Worm (Caenorhabditis elegans) whole organism, L1 larva: ENCODE data around the gene Y57G11C.499.
A peak's percentile ranks its signal among the peaks of the same experiment; 100 is the strongest.

Experiments
- aha-1 ChIP-seq: fragments of 150-350 bp; optimal IDR thresholded peaks from 2 replicates; lab custom pipeline; 2014; ENCODE audit warnings: missing biosample characterization, missing genetic modification characterization
- aly-2 ChIP-seq: fragments of 150-350 bp; optimal IDR thresholded peaks from 2 replicates; lab custom pipeline; 2014; ENCODE audit warnings: missing biosample characterization, missing genetic modification characterization
- ama-1 ChIP-seq: fragments of 150-350 bp; optimal IDR thresholded peaks from 2 replicates; lab custom pipeline; 2014
- ceh-8 ChIP-seq: fragments of 200-800 bp; sonication (Bioruptor generic); optimal IDR thresholded peaks from 2 replicates; lab custom pipeline; 2018; ENCODE audit warnings: mild to moderate bottlenecking, missing genetic modification characterization, moderate library complexity, missing compliant biosample characterization
- ceh-82 ChIP-seq, 3 experiments: fragments of 150-350 bp in 1 of 3; sonication (generic microtip) in 2 of 3; optimal IDR thresholded peaks; 2 replicates each; lab custom pipeline; 2014 to 2017; ENCODE audit warnings: missing biosample characterization in 3 of 3, missing genetic modification characterization in 3 of 3
- ceh-88 ChIP-seq: fragments of 200-800 bp; sonication (Bioruptor generic); IDR thresholded peaks from 2 replicates; pipeline ENCODE4 v1.3.6; 2022; ENCODE audit warnings: missing genetic modification characterization, missing compliant biosample characterization
- dpl-1 ChIP-seq, 3 experiments: fragments of 150-350 bp in 2 of 3; sonication (generic microtip) in 1 of 3; optimal IDR thresholded peaks; 2 replicates each; lab custom pipeline; 2014 to 2017; ENCODE audit warnings: missing biosample characterization in 3 of 3, missing genetic modification characterization in 3 of 3, missing genetic modification reagents in 3 of 3
- efl-1 ChIP-seq, 4 experiments: fragments of 150-350 bp; optimal IDR thresholded peaks in 3 of 4; peaks in 1 of 4; 1 replicate in 1 of 4; 2 replicates in 3 of 4; lab custom pipeline; 2014; ENCODE audit warnings: missing biosample characterization in 2 of 4, missing genetic modification characterization in 2 of 4, missing genetic modification reagents in 2 of 4
- efl-3 ChIP-seq: fragments of 200-800 bp; sonication (Bioruptor generic); optimal IDR thresholded peaks from 2 replicates; lab custom pipeline; 2018; ENCODE audit warnings: mild to moderate bottlenecking, missing genetic modification characterization, missing compliant biosample characterization
- egl-13 ChIP-seq: sonication (generic microtip); optimal IDR thresholded peaks from 2 replicates; lab custom pipeline; 2016; ENCODE audit warnings: missing genotype, missing genetic modification reagents, missing genetic modification characterization, missing compliant biosample characterization
- elt-2 ChIP-seq: sonication (generic microtip); optimal IDR thresholded peaks from 2 replicates; lab custom pipeline; 2016; ENCODE audit warnings: missing genetic modification characterization, mild to moderate bottlenecking, inconsistent platforms, missing compliant biosample characterization, missing genetic modification reagents
- fkh-8 ChIP-seq: sonication (generic microtip); optimal IDR thresholded peaks from 2 replicates; lab custom pipeline; 2016; ENCODE audit warnings: mild to moderate bottlenecking, missing genetic modification characterization, missing compliant biosample characterization
- fos-1 ChIP-seq: fragments of 150-350 bp; optimal IDR thresholded peaks from 2 replicates; lab custom pipeline; 2014; ENCODE audit warnings: missing biosample characterization, missing genetic modification characterization
- grh-1 ChIP-seq: fragments of 200-800 bp; sonication (Bioruptor generic); IDR thresholded peaks from 2 replicates; pipeline ENCODE4 v1.3.6; 2022; ENCODE audit warnings: missing genetic modification reagents, missing genetic modification characterization, missing compliant biosample characterization
- hlh-4 ChIP-seq: sonication (generic microtip); optimal IDR thresholded peaks from 2 replicates; lab custom pipeline; 2016; ENCODE audit warnings: mild to moderate bottlenecking, missing genetic modification characterization, missing compliant biosample characterization
- irx-1 ChIP-seq: sonication (generic microtip); optimal IDR thresholded peaks from 2 replicates; lab custom pipeline; 2016; ENCODE audit warnings: missing genetic modification characterization, missing compliant biosample characterization
- jun-1 ChIP-seq: fragments of 150-350 bp; optimal IDR thresholded peaks from 2 replicates; lab custom pipeline; 2014; ENCODE audit warnings: missing biosample characterization, missing genetic modification reagents, missing genetic modification characterization
- lin-15B ChIP-seq: fragments of 150-350 bp; sonication (generic microtip); optimal IDR thresholded peaks from 3 replicates; lab custom pipeline; 2014; ENCODE audit warnings: missing biosample characterization, missing genetic modification characterization
- lin-35 ChIP-seq, 2 experiments: fragments of 150-350 bp; optimal IDR thresholded peaks; 2 replicates each; lab custom pipeline; 2014; ENCODE audit warnings: missing biosample characterization in 2 of 2, missing genetic modification characterization in 2 of 2, missing genetic modification reagents in 2 of 2
- lsy-2 ChIP-seq, 2 experiments: fragments of 150-350 bp; optimal IDR thresholded peaks; 2 replicates each; lab custom pipeline; 2014; ENCODE audit warnings: missing biosample characterization in 2 of 2, missing genetic modification characterization in 2 of 2
- mab-9 ChIP-seq: fragments of 200-800 bp; sonication (Bioruptor generic); IDR thresholded peaks from 2 replicates; pipeline ENCODE4 v1.3.6; 2022; ENCODE audit warnings: missing genetic modification reagents, missing genetic modification characterization, missing compliant biosample characterization
- mdl-1 ChIP-seq, 2 experiments: fragments of 150-350 bp; optimal IDR thresholded peaks; 2 replicates each; lab custom pipeline; 2014 to 2017; ENCODE audit warnings: missing biosample characterization in 2 of 2, missing genetic modification characterization in 2 of 2, inconsistent platforms in 1 of 2
- nhr-11 ChIP-seq: fragments of 150-350 bp; optimal IDR thresholded peaks from 2 replicates; lab custom pipeline; 2014; ENCODE audit warnings: missing biosample characterization, missing genetic modification characterization
- nhr-19 ChIP-seq: fragments of 200-800 bp; sonication (Bioruptor generic); conservative IDR thresholded peaks from 2 replicates; pipeline ENCODE4 v1.3.6; 2022; ENCODE audit warnings: missing genetic modification characterization, missing compliant biosample characterization
- nhr-28 ChIP-seq: fragments of 150-350 bp; optimal IDR thresholded peaks from 2 replicates; lab custom pipeline; 2014; ENCODE audit warnings: missing biosample characterization, missing genetic modification characterization
- nhr-47 ChIP-seq: sonication (generic microtip); optimal IDR thresholded peaks from 2 replicates; lab custom pipeline; 2016; ENCODE audit warnings: mild to moderate bottlenecking, missing genetic modification characterization, moderate library complexity, missing compliant biosample characterization
- nhr-76 ChIP-seq: sonication (generic microtip); optimal IDR thresholded peaks from 2 replicates; lab custom pipeline; 2017; ENCODE audit warnings: missing biosample characterization, missing genetic modification characterization
- pag-3 ChIP-seq: sonication (generic microtip); optimal IDR thresholded peaks from 2 replicates; lab custom pipeline; 2017; ENCODE audit warnings: missing genetic modification characterization, mild to moderate bottlenecking, missing compliant biosample characterization, antibody characterized with exemption, borderline replicate concordance; ENCODE audit not compliant: insufficient read depth
- skn-1 ChIP-seq: fragments of 150-350 bp; optimal IDR thresholded peaks from 2 replicates; lab custom pipeline; 2014; ENCODE audit warnings: missing biosample characterization, missing genetic modification characterization
- snpc-4 ChIP-seq: fragments of 150-350 bp; optimal IDR thresholded peaks from 2 replicates; lab custom pipeline; 2014; ENCODE audit warnings: missing biosample characterization, missing genetic modification characterization
- sptf-1 ChIP-seq: fragments of 150-350 bp; optimal IDR thresholded peaks from 2 replicates; lab custom pipeline; 2014; ENCODE audit warnings: missing biosample characterization, missing genetic modification characterization
- tlp-1 ChIP-seq: fragments of 150-350 bp; optimal IDR thresholded peaks from 2 replicates; lab custom pipeline; 2014; ENCODE audit warnings: missing biosample characterization, missing genetic modification characterization
- unc-130 ChIP-seq: fragments of 150-350 bp; optimal IDR thresholded peaks from 2 replicates; lab custom pipeline; 2017; ENCODE audit warnings: missing biosample characterization, missing genetic modification characterization, inconsistent platforms
- unc-62 ChIP-seq: fragments of 150-350 bp; optimal IDR thresholded peaks from 2 replicates; lab custom pipeline; 2014; ENCODE audit warnings: missing biosample characterization, missing genetic modification reagents, missing genetic modification characterization
- ztf-11 ChIP-seq, 2 experiments: sonication (generic microtip); optimal IDR thresholded peaks; 2 replicates each; lab custom pipeline; 2016 to 2017; ENCODE audit warnings: missing genetic modification characterization in 2 of 2, missing biosample characterization in 1 of 2, missing compliant biosample characterization in 1 of 2

Gene Y57G11C.499

ce11 chrIV:14754912-14755311 is at the start of gene Y57G11C.499:
TSS of gene Y57G11C.499 (minus strand) at chrIV:14754934.
- no peak for TF ChIP-seq fkh-8 (tag; lab: Kevin White, UChicago)
- TF ChIP-seq grh-1 (GFP tag; lab: Robert Waterston, UW), result no peak
- no peak for TF ChIP-seq sptf-1 (tag; lab: Kevin White, UChicago)
- TF ChIP-seq elt-2 (tag; lab: Kevin White, UChicago), result no peak
- no peak for TF ChIP-seq nhr-19
- no peak for TF ChIP-seq ceh-8 (GFP tag; lab: Kevin White, UChicago)
- no peak for TF ChIP-seq efl-3 (GFP tag; lab: Kevin White, UChicago)
- no peak for TF ChIP-seq hlh-4 (tag; lab: Kevin White, UChicago)
- no peak for TF ChIP-seq aly-2 (tag; lab: Kevin White, UChicago)
- TF ChIP-seq nhr-47, result no peak
- TF ChIP-seq efl-1 (optimal IDR thresholded peaks at IDR 0.05; lab: Kevin White, UChicago), result no peak
- no peak for TF ChIP-seq efl-1 (GFP tag; optimal IDR thresholded peaks at IDR 0.05 in 1 of 2; lab: Kevin White, UChicago)
- no peak for TF ChIP-seq unc-62 (GFP tag; lab: Kevin White, UChicago)
- TF ChIP-seq aha-1 (tag; lab: Kevin White, UChicago), result no peak

- TF ChIP-seq ama-1 (lab: Kevin White, UChicago), result no peak
- TF ChIP-seq unc-62 (GFP tag; lab: Kevin White, UChicago), result no peak
- TF ChIP-seq pag-3 (tag; lab: Kevin White, UChicago), result no peak
- no peak for TF ChIP-seq mdl-1 (tag; optimal IDR thresholded peaks at IDR 0.05; lab: Kevin White, UChicago)
- TF ChIP-seq, all 84 proteins: peak for 0
Measured at ce11 chrIV:14802316-14802715, 47.6 kb upstream of the Y57G11C.499 start, which contains the start of gene Y57G11C.1142. TSS of gene Y57G11C.1142 (plus strand) at chrIV:14802616.

ce11 chrIV:14800931-14801330 is 46.2 kb upstream of the Y57G11C.499 start:
- TF ChIP-seq ceh-8 (GFP tag; lab: Kevin White, UChicago) (no peak), snpc-4 (no peak), jun-1 (tag; lab: Kevin White, UChicago) (no peak), tlp-1 (tag; lab: Kevin White, UChicago) (no peak), skn-1 (no peak)

ce11 chrIV:14799186-14799585 is 44.5 kb upstream of the Y57G11C.499 start, which contains the start of gene Y57G11C.14:
TSS of gene Y57G11C.14 (plus strand) at chrIV:14799311.
- TF ChIP-seq lin-15B (tag; lab: Kevin White, UChicago) (no peak), ama-1 (lab: Kevin White, UChicago) (peak; percentile 4)
- TF ChIP-seq, all 84 proteins: peak for 1

- TF ChIP-seq ceh-82 (tag; optimal IDR thresholded peaks at IDR 0.05; lab: Kevin White, UChicago) (no peak), unc-130 (tag; lab: Kevin White, UChicago) (no peak), mdl-1 (tag; optimal IDR thresholded peaks at IDR 0.05; lab: Kevin White, UChicago) (no peak), egl-13 (no peak), irx-1 (tag; lab: Kevin White, UChicago) (no peak), ceh-88 (GFP tag; lab: Robert Waterston, UW) (no peak), mab-9 (GFP tag; lab: Robert Waterston, UW) (no peak), nhr-28 (no peak), aly-2 (tag; lab: Kevin White, UChicago) (no peak)
Measured at ce11 chrIV:14797849-14798248, 43.1 kb upstream of the Y57G11C.499 start, which contains the start of gene arl-8. TSS of gene arl-8 (plus strand) at chrIV:14798149.

- TF ChIP-seq nhr-11 (tag; lab: Kevin White, UChicago) (no peak), fos-1 (tag; lab: Kevin White, UChicago) (no peak), nhr-76 (no peak), ztf-11 (tag; optimal IDR thresholded peaks at IDR 0.05; lab: Kevin White, UChicago) (no peak), efl-1 (optimal IDR thresholded peaks at IDR 0.05; lab: Kevin White, UChicago) (peak; percentile 27 to 50), efl-1 (GFP tag; optimal IDR thresholded peaks at IDR 0.05 in 1 of 2; lab: Kevin White, UChicago) (peak; percentile 19 to 89), skn-1 (peak; percentile 62), ceh-82 (tag; optimal IDR thresholded peaks at IDR 0.05; lab: Kevin White, UChicago) (peak in 1 of 3 experiments; percentile 49), mdl-1 (tag; optimal IDR thresholded peaks at IDR 0.05; lab: Kevin White, UChicago) (peak in 1 of 2 experiments; percentile 24), lin-35 (GFP tag; optimal IDR thresholded peaks at IDR 0.05; lab: Kevin White, UChicago) (peak; percentile 38 to 60), dpl-1 (GFP tag; optimal IDR thresholded peaks at IDR 0.05; lab: Kevin White, UChicago) (peak in 2 of 3 experiments; percentile 20 to 41), lsy-2 (tag; optimal IDR thresholded peaks at IDR 0.05; lab: Kevin White, UChicago) (peak; percentile 18 to 61), lin-15B (tag; lab: Kevin White, UChicago) (peak; percentile 19)
Measured at ce11 chrIV:14797354-14797753, 42.6 kb upstream of the Y57G11C.499 start, which contains the start of the genes Y57G11C.1147 and nuo-3. TSS of gene Y57G11C.1147 (minus strand) at chrIV:14797514. TSS of gene nuo-3 (minus strand) at chrIV:14797544.
